Worm (Caenorhabditis elegans) whole organism, young adult: Measurements from ENCODE around the gene C24H11.1.

Experiments used
- B0261.1 ChIP-seq: sonication (generic microtip); optimal IDR thresholded peaks from 2 replicates; lab custom pipeline; 2016; ENCODE audit warnings: mild to moderate bottlenecking, missing genetic modification characterization, moderate library complexity, missing compliant biosample characterization
- C17E4.6 ChIP-seq: fragments of 200-800 bp; sonication (Bioruptor generic); IDR thresholded peaks from 2 replicates; pipeline ENCODE4 v1.3.6; 2022; ENCODE audit warnings: missing genetic modification reagents, missing genetic modification characterization, missing compliant biosample characterization
- F10E7.11 ChIP-seq: sonication (generic microtip); optimal IDR thresholded peaks from 2 replicates; lab custom pipeline; 2017; ENCODE audit warnings: mild to moderate bottlenecking, missing genetic modification characterization, moderate library complexity, missing compliant biosample characterization
- F23B12.7 ChIP-seq: sonication (generic microtip); optimal IDR thresholded peaks from 2 replicates; lab custom pipeline; 2017; ENCODE audit warnings: missing genetic modification characterization, mild to moderate bottlenecking, missing compliant biosample characterization, antibody characterized with exemption, moderate library complexity; ENCODE audit not compliant: insufficient read depth
- F37B4.10 ChIP-seq: fragments of 200-800 bp; sonication (Bioruptor generic); IDR thresholded peaks from 2 replicates; pipeline ENCODE4 v1.3.6; 2022; ENCODE audit warnings: missing genetic modification characterization, missing compliant biosample characterization
- F39B2.1 ChIP-seq: fragments of 200-800 bp; sonication (Bioruptor generic); IDR thresholded peaks from 2 replicates; pipeline ENCODE4 v1.3.6; 2022; ENCODE audit warnings: missing genetic modification reagents, missing genetic modification characterization, missing compliant biosample characterization
- F49E8.2 ChIP-seq: sonication (generic microtip); optimal IDR thresholded peaks from 3 replicates; lab custom pipeline; 2017; ENCODE audit warnings: missing genetic modification characterization, mild to moderate bottlenecking, missing compliant biosample characterization, antibody characterized with exemption, moderate library complexity; ENCODE audit not compliant: insufficient read depth
- F55B11.4 ChIP-seq: sonication (generic microtip); optimal IDR thresholded peaks from 2 replicates; lab custom pipeline; 2016; ENCODE audit warnings: missing compliant biosample characterization, missing genetic modification characterization, borderline replicate concordance; ENCODE audit not compliant: insufficient read depth
- F57C9.4 ChIP-seq: sonication (generic microtip); optimal IDR thresholded peaks from 2 replicates; lab custom pipeline; 2017; ENCODE audit warnings: mild to moderate bottlenecking, missing genetic modification characterization, missing compliant biosample characterization
- K11D2.4 ChIP-seq: fragments of 200-800 bp; sonication (Bioruptor generic); IDR thresholded peaks from 2 replicates; pipeline ENCODE4 v1.3.6; 2022; ENCODE audit warnings: missing genetic modification reagents, missing genetic modification characterization, missing compliant biosample characterization
- K12H6.12 ChIP-seq: fragments of 200-800 bp; sonication (Bioruptor generic); optimal IDR thresholded peaks from 2 replicates; lab custom pipeline; 2018; ENCODE audit warnings: mild to moderate bottlenecking, missing genetic modification characterization, missing compliant biosample characterization
- Y53F4B.3 ChIP-seq: fragments of 200-800 bp; sonication (Bioruptor generic); IDR thresholded peaks from 2 replicates; pipeline ENCODE4 v1.3.6; 2022; ENCODE audit warnings: missing genetic modification reagents, missing genetic modification characterization, missing compliant biosample characterization
- Y53G8AR.9 ChIP-seq: fragments of 200-800 bp; sonication (Bioruptor generic); conservative IDR thresholded peaks from 2 replicates; pipeline ENCODE4 v1.3.6; 2022; ENCODE audit warnings: missing genetic modification reagents, missing genetic modification characterization, missing compliant biosample characterization
- Y79H2A.3 ChIP-seq: fragments of 200-800 bp; sonication (Bioruptor generic); conservative IDR thresholded peaks from 2 replicates; pipeline ENCODE4 v1.3.6; 2022; ENCODE audit warnings: missing genetic modification reagents, missing genetic modification characterization, missing compliant biosample characterization
- Y95B8A.8 ChIP-seq: fragments of 200-800 bp; sonication (Bioruptor generic); IDR thresholded peaks from 2 replicates; pipeline ENCODE4 v1.3.6; 2022; ENCODE audit warnings: missing genetic modification reagents, missing genetic modification characterization, missing compliant biosample characterization
- ama-1 ChIP-seq, 3 experiments: fragments of 150-350 bp in 1 of 3; sonication (generic microtip) in 2 of 3; optimal IDR thresholded peaks; 2 replicates each; lab custom pipeline; 2014 to 2018; ENCODE audit warnings: missing biosample characterization in 2 of 3, missing genetic modification characterization in 2 of 3, missing genetic modification reagents in 2 of 3
- attf-6 ChIP-seq: fragments of 200-800 bp; sonication (Bioruptor generic); IDR thresholded peaks from 2 replicates; pipeline ENCODE4 v1.3.6; 2022; ENCODE audit warnings: missing genetic modification reagents, missing genetic modification characterization, missing compliant biosample characterization
- bed-1 ChIP-seq: fragments of 200-800 bp; sonication (Bioruptor generic); IDR thresholded peaks from 2 replicates; pipeline ENCODE4 v1.3.6; 2022; ENCODE audit warnings: missing genetic modification reagents, missing genetic modification characterization, missing compliant biosample characterization
- bed-2 ChIP-seq: fragments of 200-800 bp; sonication (Bioruptor generic); IDR thresholded peaks from 2 replicates; pipeline ENCODE4 v1.3.6; 2022; ENCODE audit warnings: missing genetic modification reagents, missing genetic modification characterization, missing compliant biosample characterization
- cebp-2 ChIP-seq: fragments of 200-800 bp; sonication (Bioruptor generic); IDR thresholded peaks from 2 replicates; pipeline ENCODE4 v1.3.6; 2022; ENCODE audit warnings: missing genetic modification characterization, missing compliant biosample characterization
- ceh-100 ChIP-seq: fragments of 200-800 bp; sonication (Bioruptor generic); IDR thresholded peaks from 2 replicates; pipeline ENCODE4 v1.3.6; 2022; ENCODE audit warnings: missing genetic modification reagents, missing genetic modification characterization, missing compliant biosample characterization
- ceh-91 ChIP-seq: fragments of 200-800 bp; sonication (Bioruptor generic); IDR thresholded peaks from 2 replicates; pipeline ENCODE4 v1.3.6; 2022; ENCODE audit warnings: missing genetic modification reagents, missing genetic modification characterization, missing compliant biosample characterization
- die-1 ChIP-seq: sonication (generic microtip); optimal IDR thresholded peaks from 2 replicates; lab custom pipeline; 2016; ENCODE audit warnings: missing genotype, mild to moderate bottlenecking, missing genetic modification characterization, missing compliant biosample characterization
- ekl-4 ChIP-seq: fragments of 200-800 bp; sonication (Bioruptor generic); IDR thresholded peaks from 2 replicates; pipeline ENCODE4 v1.3.6; 2022; ENCODE audit warnings: missing genetic modification reagents, missing genetic modification characterization, missing compliant biosample characterization
- gei-17 ChIP-seq: fragments of 200-800 bp; sonication (Bioruptor generic); optimal IDR thresholded peaks from 2 replicates; lab custom pipeline; 2018; ENCODE audit warnings: mild to moderate bottlenecking, missing genetic modification characterization, missing compliant biosample characterization
- hlh-26 ChIP-seq: fragments of 200-800 bp; sonication (Bioruptor generic); conservative IDR thresholded peaks from 2 replicates; pipeline ENCODE4 v1.3.6; 2022; ENCODE audit warnings: missing genetic modification reagents, missing genetic modification characterization, missing compliant biosample characterization
- hmg-1.2 ChIP-seq: fragments of 200-800 bp; sonication (Bioruptor generic); IDR thresholded peaks from 2 replicates; pipeline ENCODE4 v1.3.6; 2022; ENCODE audit warnings: missing genetic modification reagents, missing genetic modification characterization, missing compliant biosample characterization
- hrde-1 ChIP-seq: sonication (generic microtip); optimal IDR thresholded peaks from 2 replicates; lab custom pipeline; 2016; ENCODE audit warnings: missing genetic modification characterization, mild to moderate bottlenecking, missing compliant biosample characterization, moderate library complexity, missing genotype, missing genetic modification reagents, borderline replicate concordance
- hsf-1 ChIP-seq: fragments of 200-800 bp; sonication (Bioruptor generic); IDR thresholded peaks from 2 replicates; pipeline ENCODE4 v1.3.6; 2022; ENCODE audit warnings: missing genetic modification reagents, missing genetic modification characterization, missing compliant biosample characterization
- let-526 ChIP-seq: fragments of 200-800 bp; sonication (Bioruptor generic); IDR thresholded peaks from 2 replicates; pipeline ENCODE4 v1.3.6; 2022; ENCODE audit warnings: missing genetic modification reagents, missing genetic modification characterization, missing compliant biosample characterization
- lin-26 ChIP-seq: fragments of 200-800 bp; sonication (Bioruptor generic); IDR thresholded peaks from 2 replicates; pipeline ENCODE4 v1.3.6; 2022; ENCODE audit warnings: missing genetic modification reagents, missing genetic modification characterization, missing compliant biosample characterization
- lin-35 ChIP-seq, 3 experiments: fragments of 150-350 bp in 2 of 3; sonication (generic microtip) in 1 of 3; optimal IDR thresholded peaks; 2 replicates each; lab custom pipeline; 2014 to 2018; ENCODE audit warnings: missing biosample characterization in 3 of 3, missing genetic modification characterization in 3 of 3, missing genetic modification reagents in 3 of 3
- lsl-1 ChIP-seq: fragments of 200-800 bp; sonication (Bioruptor generic); optimal IDR thresholded peaks from 2 replicates; lab custom pipeline; 2018; ENCODE audit warnings: mild to moderate bottlenecking, missing genetic modification characterization, moderate library complexity, missing compliant biosample characterization
- lsy-27 ChIP-seq: sonication (generic microtip); optimal IDR thresholded peaks from 2 replicates; lab custom pipeline; 2017; ENCODE audit warnings: missing genetic modification characterization, mild to moderate bottlenecking, missing compliant biosample characterization, antibody characterized with exemption, missing genotype, borderline replicate concordance; ENCODE audit not compliant: insufficient read depth
- madf-8 ChIP-seq: fragments of 200-800 bp; sonication (Bioruptor generic); conservative IDR thresholded peaks from 2 replicates; pipeline ENCODE4 v1.3.6; 2022; ENCODE audit warnings: missing genetic modification reagents, missing genetic modification characterization, missing compliant biosample characterization
- mxl-1 ChIP-seq: sonication (generic microtip); optimal IDR thresholded peaks from 2 replicates; lab custom pipeline; 2016; ENCODE audit warnings: missing genetic modification characterization, missing compliant biosample characterization
- nhr-179 ChIP-seq: sonication (generic microtip); optimal IDR thresholded peaks from 2 replicates; lab custom pipeline; 2016; ENCODE audit warnings: mild to moderate bottlenecking, missing genetic modification characterization, missing compliant biosample characterization
- nhr-27 ChIP-seq: fragments of 200-800 bp; sonication (Bioruptor generic); optimal IDR thresholded peaks from 2 replicates; lab custom pipeline; 2018; ENCODE audit warnings: mild to moderate bottlenecking, missing genetic modification characterization, moderate library complexity, missing compliant biosample characterization
- nhr-90 ChIP-seq: sonication (generic microtip); optimal IDR thresholded peaks from 2 replicates; lab custom pipeline; 2016; ENCODE audit warnings: missing genotype, mild to moderate bottlenecking, missing genetic modification characterization, missing compliant biosample characterization
- rec-8 ChIP-seq, 2 experiments: sonication (generic microtip); optimal IDR thresholded peaks; 2 replicates each; lab custom pipeline; 2016; ENCODE audit warnings: mild to moderate bottlenecking in 2 of 2, missing genetic modification characterization in 2 of 2, missing genetic modification reagents in 2 of 2, missing genotype in 2 of 2, missing biosample characterization in 1 of 2, missing compliant biosample characterization in 1 of 2, moderate library complexity in 1 of 2
- repo-1 ChIP-seq: sonication (generic microtip); optimal IDR thresholded peaks from 2 replicates; lab custom pipeline; 2017; ENCODE audit warnings: mild to moderate bottlenecking, missing genetic modification characterization, missing compliant biosample characterization
- snpc-3.4 ChIP-seq: sonication (generic microtip); optimal IDR thresholded peaks from 2 replicates; lab custom pipeline; 2017; ENCODE audit warnings: missing genetic modification characterization, mild to moderate bottlenecking, missing compliant biosample characterization, antibody characterized with exemption, moderate library complexity, missing genotype, missing genetic modification reagents
- sptf-2 ChIP-seq: fragments of 200-800 bp; sonication (Bioruptor generic); optimal IDR thresholded peaks from 2 replicates; lab custom pipeline; 2018; ENCODE audit warnings: mild to moderate bottlenecking, missing genetic modification characterization, missing compliant biosample characterization
- zfh-2 ChIP-seq: fragments of 200-800 bp; sonication (Bioruptor generic); conservative IDR thresholded peaks from 2 replicates; pipeline ENCODE4 v1.3.6; 2022; ENCODE audit warnings: missing genetic modification reagents, missing genetic modification characterization, missing compliant biosample characterization
- ztf-26 ChIP-seq: sonication (generic microtip); optimal IDR thresholded peaks from 2 replicates; lab custom pipeline; 2017; ENCODE audit warnings: missing genetic modification characterization, missing compliant biosample characterization
- ztf-28 ChIP-seq: fragments of 200-800 bp; sonication (Bioruptor generic); IDR thresholded peaks from 2 replicates; pipeline ENCODE4 v1.3.6; 2022; ENCODE audit warnings: missing genetic modification reagents, missing genetic modification characterization, missing compliant biosample characterization
- ztf-6 ChIP-seq: fragments of 200-800 bp; sonication (Bioruptor generic); IDR thresholded peaks from 2 replicates; pipeline ENCODE4 v1.3.6; 2022; ENCODE audit warnings: missing genetic modification reagents, missing genetic modification characterization, missing compliant biosample characterization

Gene C24H11.1

DNA sequence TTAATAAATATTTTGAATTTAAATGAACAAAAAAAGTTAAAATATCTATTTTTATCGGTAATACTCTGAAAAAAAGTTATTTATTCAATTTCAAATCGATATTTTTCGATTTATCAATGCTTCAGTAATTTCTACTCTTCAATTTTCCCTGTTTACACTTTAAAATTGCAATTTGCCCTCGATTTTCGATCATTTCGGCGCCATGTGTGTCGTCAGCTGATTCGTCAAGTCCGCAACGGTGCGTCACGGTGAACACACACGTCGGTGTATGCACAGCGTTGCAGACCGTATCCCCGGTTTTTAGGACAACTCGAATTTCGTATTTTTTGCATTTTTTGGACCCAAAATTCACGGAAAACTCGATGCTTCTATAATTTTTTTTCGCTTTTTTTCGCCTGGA, 35.8 kb downstream of the C24H11.1 start, which contains the start of gene C18D11.3 (continued):
- no peak for TF ChIP-seq ztf-6
- TF ChIP-seq lin-35 (GFP tag; optimal IDR thresholded peaks at IDR 0.05; lab: Kevin White, UChicago): peak in 1 of 3 experiments; percentile 70
- peak; percentile 31; the same call in 1 of the 2 replicates for TF ChIP-seq madf-8 (GFP tag; lab: Robert Waterston, UW)
- peak; percentile 75 for TF ChIP-seq ceh-100 (GFP tag; lab: Robert Waterston, UW)
- no peak for TF ChIP-seq F10E7.11 (tag; lab: Kevin White, UChicago)
- TF ChIP-seq bed-1 (GFP tag; lab: Robert Waterston, UW): no peak
- TF ChIP-seq nhr-27: no peak
- no peak for TF ChIP-seq cebp-2 (GFP tag; lab: Robert Waterston, UW)
- no peak for TF ChIP-seq snpc-3.4
- no peak for TF ChIP-seq Y95B8A.8
- TF ChIP-seq K12H6.12 (tag; lab: Kevin White, UChicago): peak; percentile 80
- 0 out of 2 replicates have a peak, but pooled peaks have one; percentile 7 for TF ChIP-seq ztf-28
- TF ChIP-seq rec-8 (tag; optimal IDR thresholded peaks at IDR 0.05; lab: Kevin White, UChicago): no peak
- peak; percentile 57 for TF ChIP-seq F23B12.7 (tag; lab: Kevin White, UChicago)
- TF ChIP-seq lin-26 (GFP tag; lab: Robert Waterston, UW): peak; percentile 70; the same call in 1 of the 2 replicates
- no peak for TF ChIP-seq F37B4.10 (GFP tag; lab: Robert Waterston, UW)
- no peak for TF ChIP-seq repo-1 (tag; lab: Kevin White, UChicago)
- TF ChIP-seq hsf-1 (GFP tag; lab: Robert Waterston, UW): 0 out of 2 replicates have a peak, but pooled peaks have one; percentile 37
- peak; percentile 63; the same call in 1 of the 2 replicates for TF ChIP-seq hmg-1.2
- no peak for TF ChIP-seq hlh-26 (GFP tag; lab: Robert Waterston, UW)
- no peak for TF ChIP-seq F49E8.2 (tag; lab: Kevin White, UChicago)
- TF ChIP-seq Y79H2A.3 (GFP tag; lab: Robert Waterston, UW): no peak
- no peak for TF ChIP-seq F57C9.4 (tag; lab: Kevin White, UChicago)
- TF ChIP-seq K11D2.4 (GFP tag; lab: Robert Waterston, UW): 0 out of 2 replicates have a peak, but pooled peaks have one; percentile 56
- peak; percentile 33; the same call in 1 of the 2 replicates for TF ChIP-seq ceh-91 (GFP tag; lab: Robert Waterston, UW)
- no peak for TF ChIP-seq die-1 (tag; lab: Kevin White, UChicago)
- TF ChIP-seq Y53G8AR.9: 0 out of 2 replicates have a peak, but pooled peaks have one; percentile 48
- peak; percentile 65; the same call in 1 of the 2 replicates for TF ChIP-seq ekl-4 (GFP tag; lab: Robert Waterston, UW)
- TF ChIP-seq nhr-179 (tag; lab: Kevin White, UChicago): no peak
- TF ChIP-seq zfh-2 (GFP tag; lab: Robert Waterston, UW): peak; percentile 56; the same call in 1 of the 2 replicates
- TF ChIP-seq ama-1 (optimal IDR thresholded peaks at IDR 0.05; lab: Kevin White, UChicago): no peak
- no peak for TF ChIP-seq ama-1 (GFP tag; optimal IDR thresholded peaks at IDR 0.05; lab: Kevin White, UChicago)
- no peak for TF ChIP-seq lsy-27 (tag; lab: Kevin White, UChicago)
- no peak for TF ChIP-seq ztf-26
- TF ChIP-seq bed-2 (GFP tag; lab: Robert Waterston, UW): no peak
- no peak for TF ChIP-seq nhr-90 (tag; lab: Kevin White, UChicago)
- no peak for TF ChIP-seq hrde-1 (tag; lab: Kevin White, UChicago)
- no peak for TF ChIP-seq B0261.1 (tag; lab: Kevin White, UChicago)
- peak; percentile 63; the same call in 1 of the 2 replicates for TF ChIP-seq let-526 (GFP tag; lab: Robert Waterston, UW)
- TF ChIP-seq mxl-1 (tag; lab: Kevin White, UChicago): no peak
- no peak for TF ChIP-seq gei-17 (GFP tag; lab: Kevin White, UChicago)
- no peak for TF ChIP-seq sptf-2 (GFP tag; lab: Kevin White, UChicago)
- no peak for TF ChIP-seq attf-6 (GFP tag; lab: Robert Waterston, UW)
- no peak for TF ChIP-seq F39B2.1 (GFP tag; lab: Robert Waterston, UW)
- no peak for TF ChIP-seq Y53F4B.3 (GFP tag; lab: Robert Waterston, UW)
- peak; percentile 84 for TF ChIP-seq lsl-1 (GFP tag; lab: Kevin White, UChicago)
- TF ChIP-seq C17E4.6 (GFP tag; lab: Robert Waterston, UW): no peak
- no peak for TF ChIP-seq F55B11.4 (tag; lab: Kevin White, UChicago)
